Worm (Caenorhabditis elegans) whole organism, midembryonic: ENCODE measurements around the gene npr-13.
"Not testable (repeated sequence)": the region's sequence is repeated elsewhere in the genome, so short reads cannot be mapped to it uniquely, and the experiment has no call there.

Source experiments
- T22C8.4 ChIP-seq: fragments of 200-800 bp; sonication (Bioruptor generic); IDR thresholded peaks from 2 replicates; pipeline ENCODE4 v1.3.6; 2022; ENCODE audit warnings: missing genetic modification characterization, missing compliant biosample characterization
- cog-1 ChIP-seq: sonication (generic microtip); optimal IDR thresholded peaks from 2 replicates; lab custom pipeline; 2016; ENCODE audit warnings: missing genetic modification characterization, missing compliant biosample characterization
- flt-1 ChIP-seq: fragments of 200-800 bp; sonication (Bioruptor generic); IDR thresholded peaks from 2 replicates; pipeline ENCODE4 v1.3.6; 2022; ENCODE audit warnings: missing genetic modification characterization, missing compliant biosample characterization
- klf-2 ChIP-seq: fragments of 200-800 bp; sonication (Bioruptor generic); conservative IDR thresholded peaks from 2 replicates; pipeline ENCODE4 v1.3.6; 2022; ENCODE audit warnings: missing genetic modification reagents, missing genetic modification characterization, missing compliant biosample characterization
- med-1 ChIP-seq: sonication (generic microtip); optimal IDR thresholded peaks from 2 replicates; lab custom pipeline; 2017; ENCODE audit warnings: missing genetic modification characterization, mild to moderate bottlenecking, missing compliant biosample characterization, antibody characterized with exemption, missing genetic modification reagents; ENCODE audit not compliant: insufficient read depth
- ref-1 ChIP-seq: fragments of 200-800 bp; sonication (Bioruptor generic); conservative IDR thresholded peaks from 2 replicates; pipeline ENCODE4 v1.3.6; 2022; ENCODE audit warnings: missing genetic modification reagents, missing genetic modification characterization, missing compliant biosample characterization
- tab-1 ChIP-seq: fragments of 200-800 bp; sonication (Bioruptor generic); IDR thresholded peaks from 2 replicates; pipeline ENCODE4 v1.3.6; 2022; ENCODE audit warnings: missing genetic modification characterization, missing compliant biosample characterization
- ztf-23 ChIP-seq: fragments of 200-800 bp; sonication (Bioruptor generic); IDR thresholded peaks from 2 replicates; pipeline ENCODE4 v1.3.6; 2022; ENCODE audit warnings: missing genetic modification reagents, missing genetic modification characterization, missing compliant biosample characterization
- ztf-29 ChIP-seq: fragments of 200-800 bp; sonication (Bioruptor generic); IDR thresholded peaks from 2 replicates; pipeline ENCODE4 v1.3.6; 2022; ENCODE audit warnings: missing genetic modification reagents, missing genetic modification characterization, missing compliant biosample characterization

npr-13 gene

DNA sequence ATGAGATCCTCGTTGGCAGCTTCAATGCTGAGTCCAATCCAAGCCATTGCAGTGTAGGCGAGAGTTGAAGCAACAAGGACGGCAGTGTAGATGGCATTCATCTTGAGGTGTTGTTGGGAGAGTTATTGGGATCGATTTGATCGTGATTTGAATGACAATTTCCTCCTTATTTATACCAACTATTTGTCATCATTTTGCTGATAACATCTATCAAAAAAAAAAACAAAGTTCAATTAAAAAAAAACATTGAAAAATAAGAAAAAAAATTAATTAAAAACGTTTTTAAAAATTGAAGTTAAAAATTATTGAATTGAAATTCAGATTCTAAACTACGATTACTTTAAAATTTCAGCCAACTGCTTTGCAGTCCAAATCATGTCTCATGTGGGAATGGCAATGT lies 31.5 kb downstream of the npr-13 start, which contains the start of gene nspa-8:
TSS of gene nspa-8 (minus strand) at position 101 of the 400 bp plus-strand sequence.
- not testable (repeated sequence) for TF ChIP-seq med-1 (GFP tag; lab: Kevin White, UChicago); T22C8.4 (GFP tag; lab: Robert Waterston, UW); ztf-29 (GFP tag; lab: Robert Waterston, UW)

DNA sequence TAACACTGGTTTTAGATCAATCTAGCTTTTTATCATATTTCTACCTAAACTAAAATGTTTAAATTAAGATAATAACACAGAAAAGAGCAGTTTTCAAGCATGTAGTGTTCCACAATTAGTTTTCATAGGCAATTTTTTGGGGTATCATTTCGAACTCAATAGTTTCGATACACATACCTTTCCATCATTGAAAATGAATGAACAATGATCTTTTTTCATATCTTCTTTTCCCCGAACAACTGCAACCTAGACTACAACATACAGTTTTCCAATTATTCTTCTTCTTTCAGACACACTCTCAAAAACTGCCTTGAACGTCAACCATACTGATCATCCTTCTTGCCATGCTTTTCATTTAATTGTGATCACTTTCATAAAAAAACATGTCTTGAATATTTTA lies 34.3 kb downstream of the npr-13 start, which contains the start of gene W06A7.4:
TSS of gene W06A7.4 (plus strand) at position 301 of the 400 bp plus-strand sequence.
- TF ChIP-seq med-1 (GFP tag; lab: Kevin White, UChicago) = no peak
- TF ChIP-seq ref-1 (GFP tag; lab: Robert Waterston, UW) = no peak
- no peak for TF ChIP-seq tab-1
- TF ChIP-seq flt-1 (GFP tag; lab: Robert Waterston, UW) = no peak
- TF ChIP-seq klf-2 = no peak
- TF ChIP-seq T22C8.4 (GFP tag; lab: Robert Waterston, UW) = no peak
- no peak for TF ChIP-seq ztf-29 (GFP tag; lab: Robert Waterston, UW)
- TF ChIP-seq ztf-23 (GFP tag; lab: Robert Waterston, UW) = no peak
- no peak for TF ChIP-seq cog-1

DNA sequence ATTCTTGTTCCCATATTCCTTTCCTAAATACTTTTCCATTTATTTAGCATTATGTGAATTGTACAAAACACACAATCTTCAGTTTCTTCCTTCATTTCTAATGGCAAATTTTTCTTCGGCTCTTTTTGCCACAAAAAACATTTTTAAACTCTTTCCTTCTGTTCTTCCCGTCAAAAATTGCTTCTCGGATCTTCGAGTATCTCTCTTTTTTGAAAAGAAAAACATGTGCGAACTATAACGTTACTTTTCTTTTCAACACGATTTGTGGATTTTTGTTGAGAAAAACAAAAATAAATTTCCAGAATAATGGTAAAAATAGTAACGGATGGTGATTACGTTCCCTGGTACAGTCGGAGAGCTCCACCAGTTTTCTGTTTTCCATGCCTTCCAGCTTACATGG lies 36.9 kb downstream of the npr-13 start, which contains the start of gene W06A7.2:
TSS of gene W06A7.2 (plus strand) at position 301 of the 400 bp plus-strand sequence.
- TF ChIP-seq tab-1 (no peak), med-1 (GFP tag; lab: Kevin White, UChicago) (no peak), T22C8.4 (GFP tag; lab: Robert Waterston, UW) (no peak)

DNA sequence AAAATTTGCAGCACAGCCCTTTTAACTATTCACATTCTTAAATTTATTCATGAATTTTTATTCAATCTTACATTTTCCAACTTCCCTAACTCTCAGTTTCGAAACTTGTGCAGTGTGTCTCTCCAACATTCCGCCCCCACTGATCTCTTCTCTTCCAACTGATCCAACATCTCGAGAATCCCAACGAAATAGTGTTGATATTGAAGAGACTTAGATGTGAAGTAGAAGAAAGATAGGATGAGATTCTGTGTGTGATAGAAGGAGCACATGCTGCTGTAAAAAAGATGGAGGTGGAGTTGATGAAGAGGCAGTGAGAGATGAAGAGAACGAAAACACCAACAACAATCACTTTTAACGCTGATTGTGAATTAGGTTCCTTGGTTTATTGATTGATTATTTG lies 38.1 kb downstream of the npr-13 start:
- no peak for TF ChIP-seq med-1 (GFP tag; lab: Kevin White, UChicago)

DNA sequence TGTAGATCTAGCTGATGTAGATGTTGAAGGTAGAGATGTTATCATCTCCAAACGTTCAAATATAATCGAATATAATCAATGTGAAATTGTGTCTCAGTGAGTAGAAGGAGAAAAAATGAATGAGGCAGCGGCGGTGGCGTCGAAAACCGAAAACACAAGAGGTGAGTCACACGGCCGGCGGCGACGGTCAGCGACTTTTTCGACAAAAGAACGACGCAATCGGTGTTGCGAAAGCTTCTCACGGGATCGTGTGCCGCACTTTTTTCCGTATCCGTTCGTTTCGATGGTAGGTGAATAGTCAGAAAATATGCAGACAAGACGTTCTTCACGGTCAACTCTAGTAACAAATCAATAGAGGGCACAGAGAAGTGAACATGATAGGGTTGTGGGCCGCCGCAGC lies 42.9 kb downstream of the npr-13 start, which contains the start of gene rin-1:
TSS of gene rin-1 (minus strand) at position 101 of the 400 bp plus-strand sequence.
- TF ChIP-seq T22C8.4 (GFP tag; lab: Robert Waterston, UW) (no peak), ztf-23 (GFP tag; lab: Robert Waterston, UW) (no peak), ztf-29 (GFP tag; lab: Robert Waterston, UW) (no peak), cog-1 (no peak), klf-2 (no peak), flt-1 (GFP tag; lab: Robert Waterston, UW) (no peak), tab-1 (no peak), ref-1 (GFP tag; lab: Robert Waterston, UW) (no peak), med-1 (GFP tag; lab: Kevin White, UChicago) (no peak)

DNA sequence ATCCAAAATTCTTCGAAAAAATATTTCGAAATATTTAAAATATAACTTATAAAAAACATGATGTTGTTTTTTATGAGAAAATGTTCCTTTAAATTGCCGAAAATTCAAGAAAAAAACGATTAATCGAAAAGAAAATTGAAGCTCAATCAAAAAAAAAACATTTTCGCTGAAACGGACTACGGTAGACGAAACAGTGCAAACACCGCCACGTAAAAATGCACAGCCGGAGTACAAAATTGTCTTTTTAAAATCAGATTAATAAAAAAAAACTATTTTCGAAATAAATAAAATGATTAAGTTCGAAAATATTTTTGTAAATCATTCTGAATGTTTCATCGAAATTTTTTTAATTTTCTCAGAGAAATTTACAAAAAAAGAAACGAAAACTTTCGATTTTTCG lies 44.8 kb downstream of the npr-13 start:
- TF ChIP-seq ref-1 (GFP tag; lab: Robert Waterston, UW) = no peak
- no peak for TF ChIP-seq T22C8.4 (GFP tag; lab: Robert Waterston, UW)
- no peak for TF ChIP-seq klf-2
- no peak for TF ChIP-seq ztf-29 (GFP tag; lab: Robert Waterston, UW)
- TF ChIP-seq ztf-23 (GFP tag; lab: Robert Waterston, UW) = no peak
- no peak for TF ChIP-seq tab-1
- no peak for TF ChIP-seq med-1 (GFP tag; lab: Kevin White, UChicago)
- TF ChIP-seq cog-1 = no peak
- TF ChIP-seq flt-1 (GFP tag; lab: Robert Waterston, UW) = no peak

DNA sequence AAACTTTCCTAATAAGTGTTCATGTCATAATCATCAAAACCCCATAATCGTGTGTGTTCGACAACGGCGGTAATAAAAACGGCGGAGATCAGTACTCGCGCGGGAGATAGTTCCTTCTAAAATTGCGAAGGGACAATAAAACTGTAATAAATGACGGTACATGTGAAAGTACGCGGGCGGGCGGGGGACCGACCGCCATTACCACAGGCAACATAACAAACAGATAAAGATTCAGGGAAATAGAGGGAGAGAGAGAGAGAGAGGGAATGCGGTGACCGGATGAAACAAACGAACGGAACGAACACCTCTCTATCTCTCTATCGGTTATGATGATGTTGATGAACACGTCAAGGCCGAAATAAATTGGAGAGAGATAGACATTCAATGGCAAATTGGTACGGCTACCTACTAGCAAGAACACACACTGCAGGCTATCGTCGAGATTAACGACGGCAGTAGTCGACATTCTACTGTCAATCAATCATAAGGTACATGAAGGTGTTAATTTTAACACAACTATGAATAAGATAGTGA lies 52.1 kb downstream of the npr-13 start:
- no peak for TF ChIP-seq flt-1 (GFP tag; lab: Robert Waterston, UW)
- no peak for TF ChIP-seq T22C8.4 (GFP tag; lab: Robert Waterston, UW)
- TF ChIP-seq ztf-29 (GFP tag; lab: Robert Waterston, UW) = no peak
- no peak for TF ChIP-seq ref-1 (GFP tag; lab: Robert Waterston, UW)
- no peak for TF ChIP-seq med-1 (GFP tag; lab: Kevin White, UChicago)
- TF ChIP-seq tab-1 = no peak
- TF ChIP-seq cog-1 = no peak
- TF ChIP-seq ztf-23 (GFP tag; lab: Robert Waterston, UW) = no peak
